Worm (Caenorhabditis elegans): ENCODE results near the gene C50D2.6.

Gene C50D2.6

DNA sequence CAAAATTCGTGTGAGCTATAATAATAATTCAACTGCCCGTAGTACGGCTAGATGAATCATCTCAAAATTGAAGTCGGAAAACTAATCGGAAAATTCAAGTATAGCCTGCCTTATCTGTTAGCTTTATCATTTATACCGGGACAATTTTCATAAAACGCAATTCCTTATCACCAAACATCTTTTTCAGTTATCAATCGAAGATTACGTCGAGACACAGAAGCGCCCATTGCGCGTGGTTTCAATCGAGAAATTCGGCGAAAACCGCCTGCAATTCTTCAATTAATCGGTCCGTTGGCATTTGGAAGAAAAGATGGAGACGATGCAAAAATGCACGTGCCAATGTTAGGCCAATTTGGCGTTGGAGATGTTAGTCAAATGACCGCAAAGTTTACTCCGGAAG, 28.0 kb downstream of the C50D2.6 start:
- TF ChIP-seq blmp-1 (tag; optimal IDR thresholded peaks at IDR 0.05) (peak; percentile 37), mdl-1 (tag; optimal IDR thresholded peaks at IDR 0.05) (peak in 1 of 2 experiments; percentile 31), nhr-84 (tag; optimal IDR thresholded peaks at IDR 0.05) (no peak), nhr-85 (tag) (peak; percentile 70), pqm-1 (tag; optimal IDR thresholded peaks at IDR 0.05) (peak; percentile 21), vab-15 (tag; optimal IDR thresholded peaks at IDR 0.05) (no peak), nhr-20 (tag; optimal IDR thresholded peaks at IDR 0.05) (peak; percentile 5)

DNA sequence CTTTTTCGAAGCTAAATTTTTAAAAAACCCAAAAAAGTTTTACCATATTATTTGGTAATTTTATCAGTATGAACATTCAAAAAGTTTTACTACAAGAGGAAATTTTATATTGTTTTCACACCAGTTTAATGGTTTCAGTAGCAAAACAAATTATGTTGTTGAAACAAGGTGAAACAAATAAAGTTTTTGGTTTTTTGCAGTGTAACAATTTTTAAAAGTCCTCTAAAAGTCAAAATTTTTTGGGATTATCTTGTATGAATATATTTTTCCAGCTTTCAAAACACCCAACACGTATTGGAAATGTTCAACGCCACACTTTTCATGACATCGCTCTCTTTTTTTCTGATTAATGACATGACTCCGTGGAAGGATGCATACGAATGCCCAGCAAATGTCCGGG, 32.7 kb downstream of the C50D2.6 start, which contains the start of gene srt-54:
srt-54 (plus strand) TSS at position 301 of the 400 bp plus-strand sequence.
- TF ChIP-seq nhr-237 (tag; optimal IDR thresholded peaks at IDR 0.05) (no peak), fos-1 (tag; optimal IDR thresholded peaks at IDR 0.05) (no peak), rnt-1 (tag; optimal IDR thresholded peaks at IDR 0.05) (no peak), vab-15 (tag; optimal IDR thresholded peaks at IDR 0.05) (no peak), unc-98 (GFP tag; IDR thresholded peaks at IDR 0.05) (no peak), ceh-82 (tag; optimal IDR thresholded peaks at IDR 0.05) (no peak), ceh-8 (GFP tag; optimal IDR thresholded peaks at IDR 0.05) (no peak), ama-1 (optimal IDR thresholded peaks at IDR 0.05) (no peak), lin-15B (tag; optimal IDR thresholded peaks at IDR 0.05) (no peak), mab-9 (GFP tag; IDR thresholded peaks at IDR 0.05) (no peak), pqm-1 (tag; optimal IDR thresholded peaks at IDR 0.05) (no peak), jun-1 (tag; optimal IDR thresholded peaks at IDR 0.05) (no peak), pax-3 (tag; optimal IDR thresholded peaks at IDR 0.05) (no peak), unc-30 (tag; optimal IDR thresholded peaks at IDR 0.05) (no peak), sup-37 (GFP tag; optimal IDR thresholded peaks at IDR 0.05) (no peak), ces-1 (GFP tag; optimal IDR thresholded peaks at IDR 0.05) (no peak)

DNA sequence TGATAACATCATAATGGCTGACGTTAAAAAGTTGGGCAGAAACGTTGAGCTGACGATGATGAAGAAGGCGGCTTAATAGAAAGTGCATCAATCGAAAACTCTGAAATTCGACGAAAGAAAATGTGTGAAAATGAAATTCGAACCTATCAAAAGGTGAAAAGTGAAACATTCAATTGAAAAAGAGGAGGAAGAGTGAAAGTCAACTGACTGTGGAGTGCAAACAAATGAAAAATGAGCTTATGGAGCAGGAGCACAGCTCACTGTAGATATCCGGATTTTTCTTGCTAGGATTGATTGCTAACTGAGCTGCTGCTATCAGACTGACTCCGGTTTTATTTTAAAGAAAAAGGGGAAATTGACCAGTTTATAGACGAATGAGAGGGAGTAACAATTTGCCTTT, 36.9 kb downstream of the C50D2.6 start, which contains the start of gene K10B4.3:
K10B4.3 (minus strand) TSS at position 101 of the 400 bp plus-strand sequence.
- TF ChIP-seq sox-4 (tag; optimal IDR thresholded peaks at IDR 0.05) (no peak), nhr-71 (tag; optimal IDR thresholded peaks at IDR 0.05) (no peak), sptf-1 (tag; optimal IDR thresholded peaks at IDR 0.05) (no peak), nhr-19 (GFP tag; conservative IDR thresholded peaks at IDR 0.05) (no peak), ztf-11 (tag; optimal IDR thresholded peaks at IDR 0.05) (no peak), isw-1 (GFP tag; IDR thresholded peaks at IDR 0.05) (no peak), nhr-77 (tag; optimal IDR thresholded peaks at IDR 0.05) (no peak), efl-3 (GFP tag; optimal IDR thresholded peaks at IDR 0.05) (no peak), alr-1 (tag; optimal IDR thresholded peaks at IDR 0.05; ENCODE audit: borderline replicate concordance) (no peak), jun-1 (tag; optimal IDR thresholded peaks at IDR 0.05) (no peak), efl-1 (optimal IDR thresholded peaks at IDR 0.05) (no peak), efl-1 (GFP tag; optimal IDR thresholded peaks at IDR 0.05 in 1 of 2) (no peak), nhr-20 (tag; optimal IDR thresholded peaks at IDR 0.05) (no peak), aly-2 (tag; optimal IDR thresholded peaks at IDR 0.05) (no peak), fkh-4 (tag; optimal IDR thresholded peaks at IDR 0.05; ENCODE audit: borderline replicate concordance) (no peak), nhr-237 (tag; optimal IDR thresholded peaks at IDR 0.05) (no peak), C34B4.2 (tag; optimal IDR thresholded peaks at IDR 0.05) (no peak)

DNA sequence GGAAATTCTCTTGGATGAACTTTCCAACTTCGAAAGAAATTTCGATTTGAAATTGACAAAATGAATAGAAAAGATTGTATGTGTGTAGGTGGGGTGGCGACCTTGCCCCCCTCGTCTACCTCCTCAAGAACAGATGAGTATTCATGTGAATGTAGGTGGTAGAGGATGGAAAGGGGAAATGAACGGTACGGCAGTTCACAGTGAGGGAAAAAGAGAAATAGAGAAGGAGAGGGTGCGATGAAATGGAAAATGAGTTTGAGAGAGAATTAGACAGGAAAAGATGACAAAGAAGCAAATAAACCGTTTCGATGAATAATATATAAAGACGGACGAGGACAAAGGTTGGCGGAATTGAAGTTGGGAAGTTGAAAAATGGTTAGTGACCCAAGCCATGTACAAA, 37.8 kb downstream of the C50D2.6 start:
- TF ChIP-seq hlh-17 (GFP tag; optimal IDR thresholded peaks at IDR 0.05; ENCODE audit: borderline replicate concordance) (no peak), ceh-88 (GFP tag; IDR thresholded peaks at IDR 0.05) (no peak), nhr-76 (tag; optimal IDR thresholded peaks at IDR 0.05) (no peak), mef-2 (tag; optimal IDR thresholded peaks at IDR 0.05) (no peak), fkh-10 (GFP tag; optimal IDR thresholded peaks at IDR 0.05) (no peak), mdl-1 (tag; optimal IDR thresholded peaks at IDR 0.05) (no peak), lin-14 (GFP tag; optimal IDR thresholded peaks at IDR 0.05) (peak; percentile 89), tbx-2 (tag; optimal IDR thresholded peaks at IDR 0.05) (no peak), rnt-1 (tag; optimal IDR thresholded peaks at IDR 0.05) (no peak), lin-35 (GFP tag; optimal IDR thresholded peaks at IDR 0.05) (peak; percentile 1 to 53), ceh-82 (tag; optimal IDR thresholded peaks at IDR 0.05) (no peak), blmp-1 (tag; optimal IDR thresholded peaks at IDR 0.05) (peak; percentile 83), Y116A8C.19 (tag; optimal IDR thresholded peaks at IDR 0.05; ENCODE audit: borderline replicate concordance) (no peak), snpc-4 (tag; optimal IDR thresholded peaks at IDR 0.05) (no peak), C34B4.2 (tag; optimal IDR thresholded peaks at IDR 0.05) (no peak), skn-1 (tag; optimal IDR thresholded peaks at IDR 0.05) (peak; percentile 75), unc-86 (tag; optimal IDR thresholded peaks at IDR 0.05) (no peak), nhr-77 (tag; optimal IDR thresholded peaks at IDR 0.05) (no peak), nhr-90 (tag; optimal IDR thresholded peaks at IDR 0.05; ENCODE audit: poor library complexity) (no peak), swsn-7 (tag; optimal IDR thresholded peaks at IDR 0.05) (peak; percentile 1), efl-1 (optimal IDR thresholded peaks at IDR 0.05) (peak; percentile 29 to 32), efl-1 (GFP tag; optimal IDR thresholded peaks at IDR 0.05 in 1 of 2) (peak in 1 of 2 experiments; percentile 75)

Measured in whole organism, L1 larva.